Worm (Caenorhabditis elegans) whole organism, mixed stage, embryonic: ENCODE data around the gene ilys-5.
A peak's percentile ranks its signal among the peaks of the same experiment; 100 is the strongest.

Experiments
- M03D4.4 ChIP-seq: sonication (generic microtip); optimal IDR thresholded peaks from 2 replicates; lab custom pipeline; 2017; ENCODE audit warnings: mild to moderate bottlenecking, missing genetic modification characterization, missing compliant biosample characterization
- bed-3 ChIP-seq: fragments of 200-800 bp; sonication (Bioruptor generic); optimal IDR thresholded peaks from 3 replicates; lab custom pipeline; 2018; ENCODE audit warnings: mild to moderate bottlenecking, missing genetic modification characterization, moderate library complexity, missing compliant biosample characterization
- ceh-39 ChIP-seq: fragments of 150-350 bp; optimal IDR thresholded peaks from 2 replicates; lab custom pipeline; 2014; ENCODE audit warnings: missing biosample characterization, missing genetic modification characterization
- ceh-43 ChIP-seq: fragments of 200-800 bp; sonication (Bioruptor generic); optimal IDR thresholded peaks from 2 replicates; lab custom pipeline; 2018; ENCODE audit warnings: mild to moderate bottlenecking, missing genetic modification characterization, moderate library complexity, missing compliant biosample characterization
- ceh-83 ChIP-seq: fragments of 200-800 bp; sonication (Bioruptor generic); optimal IDR thresholded peaks from 2 replicates; lab custom pipeline; 2018; ENCODE audit warnings: mild to moderate bottlenecking, missing genetic modification characterization, missing compliant biosample characterization
- ces-1 ChIP-seq: fragments of 150-350 bp; optimal IDR thresholded peaks from 2 replicates; lab custom pipeline; 2014; ENCODE audit warnings: missing biosample characterization, missing genetic modification reagents, missing genetic modification characterization
- cnd-1 ChIP-seq: fragments of 200-800 bp; sonication (Bioruptor generic); optimal IDR thresholded peaks from 2 replicates; lab custom pipeline; 2018; ENCODE audit warnings: mild to moderate bottlenecking, missing genetic modification characterization, missing compliant biosample characterization
- drap-1 ChIP-seq: fragments of 200-800 bp; sonication (Bioruptor generic); optimal IDR thresholded peaks from 3 replicates; lab custom pipeline; 2018; ENCODE audit warnings: mild to moderate bottlenecking, missing genetic modification characterization, missing compliant biosample characterization
- elt-1 ChIP-seq: sonication (generic microtip); optimal IDR thresholded peaks from 2 replicates; lab custom pipeline; 2017; ENCODE audit warnings: missing genetic modification characterization, mild to moderate bottlenecking, missing compliant biosample characterization, antibody characterized with exemption, moderate library complexity, borderline replicate concordance; ENCODE audit not compliant: insufficient read depth
- elt-3 ChIP-seq: fragments of 150-350 bp; optimal IDR thresholded peaks from 2 replicates; lab custom pipeline; 2014; ENCODE audit warnings: missing biosample characterization, missing genetic modification characterization
- flh-1 ChIP-seq: fragments of 200-800 bp; sonication (Bioruptor generic); optimal IDR thresholded peaks from 2 replicates; lab custom pipeline; 2018; ENCODE audit warnings: mild to moderate bottlenecking, missing genetic modification characterization, moderate library complexity, missing compliant biosample characterization
- ham-2 ChIP-seq: fragments of 200-800 bp; sonication (Bioruptor generic); optimal IDR thresholded peaks from 2 replicates; lab custom pipeline; 2018; ENCODE audit warnings: mild to moderate bottlenecking, missing genetic modification characterization, missing compliant biosample characterization
- hlh-1 ChIP-seq: fragments of 150-350 bp; optimal IDR thresholded peaks from 2 replicates; lab custom pipeline; 2014; ENCODE audit warnings: missing biosample characterization, missing genetic modification reagents, missing genetic modification characterization
- lin-32 ChIP-seq: fragments of 200-800 bp; sonication (Bioruptor generic); optimal IDR thresholded peaks from 2 replicates; lab custom pipeline; 2018; ENCODE audit warnings: mild to moderate bottlenecking, missing genetic modification characterization, missing compliant biosample characterization
- lsy-2 ChIP-seq: fragments of 150-350 bp; optimal IDR thresholded peaks from 2 replicates; lab custom pipeline; 2014; ENCODE audit warnings: missing biosample characterization, missing genetic modification characterization
- mab-5 ChIP-seq: fragments of 150-350 bp; optimal IDR thresholded peaks from 2 replicates; lab custom pipeline; 2014; ENCODE audit warnings: missing biosample characterization, missing genetic modification characterization
- mep-1 ChIP-seq: fragments of 150-350 bp; optimal IDR thresholded peaks from 2 replicates; lab custom pipeline; 2017; ENCODE audit warnings: missing biosample characterization, missing genetic modification reagents, missing genetic modification characterization, inconsistent platforms
- mls-2 ChIP-seq: sonication (generic microtip); optimal IDR thresholded peaks from 2 replicates; lab custom pipeline; 2016; ENCODE audit warnings: mild to moderate bottlenecking, missing genetic modification characterization, moderate library complexity, missing compliant biosample characterization
- nhr-12 ChIP-seq: fragments of 150-350 bp; optimal IDR thresholded peaks from 2 replicates; lab custom pipeline; 2014; ENCODE audit warnings: missing biosample characterization, missing genetic modification characterization
- nhr-2 ChIP-seq: fragments of 150-350 bp; optimal IDR thresholded peaks from 2 replicates; lab custom pipeline; 2014; ENCODE audit warnings: missing biosample characterization, missing genetic modification characterization
- nhr-237 ChIP-seq: fragments of 150-350 bp; optimal IDR thresholded peaks from 2 replicates; lab custom pipeline; 2014; ENCODE audit warnings: missing biosample characterization, missing genetic modification characterization
- nhr-28 ChIP-seq: fragments of 150-350 bp; optimal IDR thresholded peaks from 2 replicates; lab custom pipeline; 2014; ENCODE audit warnings: missing biosample characterization, missing genetic modification characterization
- nhr-76 ChIP-seq: sonication (generic microtip); optimal IDR thresholded peaks from 2 replicates; lab custom pipeline; 2017; ENCODE audit warnings: missing biosample characterization, missing genetic modification characterization
- pha-4 ChIP-seq: fragments of 150-350 bp; optimal IDR thresholded peaks from 2 replicates; lab custom pipeline; 2018; ENCODE audit warnings: missing biosample characterization, missing genetic modification reagents, missing genetic modification characterization
- sem-2 ChIP-seq: fragments of 200-800 bp; sonication (Bioruptor generic); optimal IDR thresholded peaks from 2 replicates; lab custom pipeline; 2018; ENCODE audit warnings: mild to moderate bottlenecking, missing genetic modification characterization, missing compliant biosample characterization
- snpc-4 ChIP-seq: fragments of 150-350 bp; optimal IDR thresholded peaks from 2 replicates; lab custom pipeline; 2014; ENCODE audit warnings: missing biosample characterization, missing genetic modification characterization
- sptf-1 ChIP-seq: sonication (generic microtip); optimal IDR thresholded peaks from 2 replicates; lab custom pipeline; 2017; ENCODE audit warnings: mild to moderate bottlenecking, missing genetic modification characterization, moderate library complexity, missing compliant biosample characterization
- unc-120 ChIP-seq: sonication (generic microtip); optimal IDR thresholded peaks from 2 replicates; lab custom pipeline; 2017; ENCODE audit warnings: missing genetic modification characterization, missing compliant biosample characterization; ENCODE audit not compliant: poor library complexity, severe bottlenecking
- unc-39 ChIP-seq: fragments of 150-350 bp; optimal IDR thresholded peaks from 2 replicates; lab custom pipeline; 2014; ENCODE audit warnings: missing biosample characterization, missing genetic modification characterization
- unc-62 ChIP-seq: fragments of 150-350 bp; optimal IDR thresholded peaks from 2 replicates; lab custom pipeline; 2014; ENCODE audit warnings: missing biosample characterization, missing genetic modification reagents, missing genetic modification characterization
- zip-8 ChIP-seq: fragments of 150-350 bp; optimal IDR thresholded peaks from 2 replicates; lab custom pipeline; 2014; ENCODE audit warnings: missing biosample characterization, missing genetic modification characterization
- ztf-11 ChIP-seq: fragments of 150-350 bp; optimal IDR thresholded peaks from 2 replicates; lab custom pipeline; 2014; ENCODE audit warnings: missing biosample characterization, missing genetic modification characterization

Gene ilys-5

DNA sequence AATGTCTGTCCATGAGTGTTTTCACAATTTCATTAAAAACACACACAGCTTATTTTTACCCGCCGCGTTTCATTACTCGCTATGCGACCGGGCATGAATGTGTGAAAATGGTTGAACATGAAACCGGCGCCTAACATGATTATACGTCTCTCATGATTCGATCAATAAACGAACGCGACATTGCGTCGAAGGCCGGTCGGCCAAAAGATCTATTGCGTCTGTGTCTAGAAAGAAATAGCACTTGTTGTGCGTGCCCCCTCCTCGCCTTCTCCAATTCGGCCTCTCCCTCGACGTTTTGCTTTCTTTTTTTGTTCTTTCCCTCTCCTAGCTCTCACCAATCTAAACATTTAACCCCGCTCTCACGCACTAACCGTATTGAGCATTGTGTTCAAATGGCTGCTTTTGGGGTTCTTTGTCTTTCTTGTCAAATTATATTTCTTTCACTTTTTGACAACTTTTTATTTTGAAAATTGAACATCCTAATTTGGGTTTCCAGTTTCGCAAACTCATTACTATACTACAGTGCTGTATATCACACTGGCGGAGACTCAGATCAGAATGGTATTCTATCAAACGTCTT lies 14.5 kb upstream of the ilys-5 start:
- no peak for TF ChIP-seq ces-1 (GFP tag; lab: Kevin White, UChicago)
- no peak for TF ChIP-seq elt-1 (tag; lab: Kevin White, UChicago)
- TF ChIP-seq unc-39 (tag; lab: Kevin White, UChicago) = no peak
- no peak for TF ChIP-seq zip-8 (tag; lab: Kevin White, UChicago)
- no peak for TF ChIP-seq nhr-76
- TF ChIP-seq flh-1 = no peak
- TF ChIP-seq pha-4 (tag; lab: Kevin White, UChicago) = no peak
- no peak for TF ChIP-seq ham-2 (GFP tag; lab: Kevin White, UChicago)
- TF ChIP-seq elt-3 (tag; lab: Kevin White, UChicago) = no peak

DNA sequence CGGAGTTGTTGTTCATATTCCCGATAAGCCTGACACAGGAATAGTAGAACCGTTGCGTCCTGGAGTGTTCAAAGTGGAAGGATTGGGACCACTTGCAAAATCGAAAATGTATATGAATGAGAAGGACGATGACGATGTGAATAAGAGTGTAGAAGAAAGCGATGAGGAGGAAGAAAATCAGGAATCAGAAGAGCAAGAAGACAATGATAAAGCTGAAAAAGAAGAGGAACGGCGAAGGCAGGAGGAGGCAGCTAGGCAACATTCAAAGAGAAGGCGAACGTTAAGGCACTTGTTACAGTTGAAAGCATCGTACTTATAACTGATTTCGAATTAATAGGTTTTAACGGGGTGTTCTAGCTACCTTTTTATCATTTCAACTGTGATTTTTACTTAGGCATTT lies 7.0 kb upstream of the ilys-5 start:
- TF ChIP-seq unc-62 (GFP tag; lab: Kevin White, UChicago) (no peak), pha-4 (tag; lab: Kevin White, UChicago) (no peak), ceh-83 (GFP tag; lab: Kevin White, UChicago) (no peak), sptf-1 (no peak), mls-2 (no peak), nhr-237 (no peak), flh-1 (no peak), ztf-11 (tag; lab: Kevin White, UChicago) (no peak)

DNA sequence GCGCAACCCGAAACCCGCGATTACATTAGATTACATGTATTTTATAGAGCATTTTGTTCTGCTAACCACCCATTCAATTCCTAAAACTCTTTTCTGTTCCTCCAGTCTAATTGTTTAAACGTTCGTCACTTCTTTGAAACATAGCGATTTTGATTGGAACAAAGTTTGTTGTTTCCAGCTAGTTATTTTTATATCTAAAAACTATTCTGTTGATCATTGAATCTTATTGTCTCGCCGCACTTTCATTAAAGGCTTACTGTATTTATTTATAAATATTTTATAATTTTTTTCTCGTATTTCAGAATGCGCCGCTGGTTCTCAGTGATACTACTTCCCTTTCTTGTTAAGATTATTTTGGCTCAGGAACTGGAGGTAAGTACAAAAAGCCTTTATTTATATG lies 6.1 kb upstream of the ilys-5 start, which contains the start of gene T14E8.2:
Gene T14E8.2, plus strand, starts transcription at position 301 of the 400 bp plus-strand sequence.
- no peak for TF ChIP-seq lsy-2
- peak; percentile 70 for TF ChIP-seq ces-1 (GFP tag; lab: Kevin White, UChicago)

DNA sequence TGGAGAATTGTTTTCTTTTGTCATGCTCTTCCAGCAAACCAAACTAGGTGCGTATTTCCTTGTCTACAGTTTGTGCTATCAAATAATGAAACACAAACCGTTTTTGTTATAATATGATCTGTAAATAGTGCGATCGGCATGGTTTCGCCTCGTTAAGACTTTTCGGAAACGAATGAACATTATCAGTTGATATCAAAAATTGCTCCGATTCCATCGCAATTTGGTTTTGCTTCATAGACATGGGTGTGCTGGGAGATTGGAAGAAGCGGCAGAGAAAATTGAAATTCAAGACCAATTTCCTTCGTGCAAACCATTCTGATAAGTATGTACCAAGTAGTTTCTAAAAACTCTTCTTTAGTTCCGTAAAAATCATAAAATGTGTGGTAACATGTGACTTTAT lies 1.4 kb upstream of the ilys-5 start:
- no peak for TF ChIP-seq nhr-28 (tag; lab: Kevin White, UChicago)
- no peak for TF ChIP-seq elt-1 (tag; lab: Kevin White, UChicago)
- no peak for TF ChIP-seq unc-62 (GFP tag; lab: Kevin White, UChicago)
- no peak for TF ChIP-seq mep-1
- no peak for TF ChIP-seq sem-2
- TF ChIP-seq nhr-76 = no peak
- TF ChIP-seq ceh-39 = no peak
- no peak for TF ChIP-seq bed-3 (GFP tag; lab: Kevin White, UChicago)
- no peak for TF ChIP-seq cnd-1 (tag; lab: Kevin White, UChicago)
- no peak for TF ChIP-seq nhr-2 (tag; lab: Kevin White, UChicago)
- TF ChIP-seq ces-1 (GFP tag; lab: Kevin White, UChicago) = no peak
- no peak for TF ChIP-seq nhr-12 (tag; lab: Kevin White, UChicago)
- no peak for TF ChIP-seq M03D4.4 (tag; lab: Kevin White, UChicago)
- no peak for TF ChIP-seq lin-32 (GFP tag; lab: Kevin White, UChicago)
- no peak for TF ChIP-seq ham-2 (GFP tag; lab: Kevin White, UChicago)

DNA sequence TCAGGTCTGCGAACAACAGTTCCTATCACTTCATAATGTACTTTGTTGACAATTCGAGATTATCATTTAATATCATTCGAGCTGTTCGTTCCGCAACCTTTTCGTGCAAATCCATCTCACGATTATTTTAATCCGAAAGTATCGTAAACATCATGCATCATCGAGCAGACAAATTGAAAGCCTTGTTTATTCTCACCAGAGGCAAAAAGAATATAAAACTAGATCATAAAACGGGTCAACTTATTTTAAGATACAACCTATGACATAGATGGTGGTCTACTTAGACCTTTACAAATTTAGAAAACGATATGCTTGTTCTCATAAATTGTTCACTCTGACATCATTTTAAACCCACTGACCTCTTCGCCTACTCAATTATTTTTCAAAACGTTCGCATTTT lies 3.6 kb downstream of the ilys-5 start:
- TF ChIP-seq lsy-2 (no peak), ceh-43 (GFP tag; lab: Kevin White, UChicago) (no peak), elt-1 (tag; lab: Kevin White, UChicago) (no peak), unc-120 (no peak), ham-2 (GFP tag; lab: Kevin White, UChicago) (no peak), ceh-83 (GFP tag; lab: Kevin White, UChicago) (no peak), nhr-2 (tag; lab: Kevin White, UChicago) (no peak), ceh-39 (no peak)

DNA sequence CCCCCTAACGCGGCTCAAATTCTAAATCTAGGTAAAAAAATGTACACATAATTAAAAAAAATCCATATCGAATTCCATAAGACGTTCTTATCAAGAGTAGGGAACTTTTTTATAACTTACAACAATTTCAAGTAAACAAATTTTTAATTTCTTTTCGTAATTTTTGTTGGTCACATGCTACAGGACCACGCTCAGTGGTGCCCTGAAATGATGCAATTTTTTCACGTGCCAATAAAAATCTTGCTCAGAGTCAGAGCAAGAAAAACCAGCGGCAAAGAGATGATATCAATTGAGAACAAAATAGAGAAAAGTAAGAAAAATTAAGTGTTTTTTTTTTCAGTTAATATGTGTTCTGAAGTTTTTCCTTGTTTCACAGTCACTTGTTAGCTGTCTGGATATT lies 4.7 kb downstream of the ilys-5 start:
- no peak for TF ChIP-seq drap-1
- no peak for TF ChIP-seq lin-32 (GFP tag; lab: Kevin White, UChicago)
- no peak for TF ChIP-seq zip-8 (tag; lab: Kevin White, UChicago)
- TF ChIP-seq nhr-12 (tag; lab: Kevin White, UChicago) = no peak
- no peak for TF ChIP-seq ces-1 (GFP tag; lab: Kevin White, UChicago)
- TF ChIP-seq bed-3 (GFP tag; lab: Kevin White, UChicago) = no peak
- TF ChIP-seq hlh-1 (tag; lab: Kevin White, UChicago) = no peak
- TF ChIP-seq nhr-2 (tag; lab: Kevin White, UChicago) = no peak
- no peak for TF ChIP-seq ceh-83 (GFP tag; lab: Kevin White, UChicago)
- TF ChIP-seq nhr-237 = no peak
- TF ChIP-seq mab-5 (tag; lab: Kevin White, UChicago) = no peak
- no peak for TF ChIP-seq snpc-4 (tag; lab: Kevin White, UChicago)
- TF ChIP-seq elt-1 (tag; lab: Kevin White, UChicago) = no peak
- no peak for TF ChIP-seq sptf-1
- TF ChIP-seq cnd-1 (tag; lab: Kevin White, UChicago) = no peak
- no peak for TF ChIP-seq ceh-39
- TF ChIP-seq nhr-28 (tag; lab: Kevin White, UChicago) = no peak
- TF ChIP-seq lsy-2 = no peak
- TF ChIP-seq ceh-43 (GFP tag; lab: Kevin White, UChicago) = no peak
- TF ChIP-seq unc-39 (tag; lab: Kevin White, UChicago) = no peak
